Fruit fly (Drosophila melanogaster) whole organism, embryonic: ENCODE results near the gene smg.

ENCODE experiments used
- Atf-2 ChIP-seq: fragments of 200-800 bp; sonication (Bioruptor generic); optimal IDR thresholded peaks from 2 replicates; lab custom pipeline; 2016; ENCODE audit warnings: missing biosample characterization, missing genetic modification characterization
- CG10543 ChIP-seq: fragments of 200-800 bp; sonication (Bioruptor generic); optimal IDR thresholded peaks from 3 replicates; lab custom pipeline; 2017; ENCODE audit warnings: missing biosample characterization, mild to moderate bottlenecking, missing genetic modification characterization, moderate library complexity
- CG11695 ChIP-seq: fragments of 200-800 bp; sonication (Bioruptor generic); IDR thresholded peaks from 3 replicates; pipeline ENCODE4 v1.3.6; 2022; ENCODE audit warnings: missing biosample characterization, missing genetic modification characterization
- CG2116 ChIP-seq: fragments of 200-800 bp; sonication (Bioruptor generic); optimal IDR thresholded peaks from 3 replicates; lab custom pipeline; 2018; ENCODE audit warnings: missing biosample characterization, mild to moderate bottlenecking, missing genetic modification characterization
- CG34422 ChIP-seq: fragments of 200-800 bp; sonication (Bioruptor generic); IDR thresholded peaks from 3 replicates; pipeline ENCODE4 v1.3.6; 2022; ENCODE audit warnings: missing biosample characterization, missing genetic modification characterization
- CG4820 ChIP-seq: fragments of 200-800 bp; sonication (Bioruptor generic); optimal IDR thresholded peaks from 3 replicates; lab custom pipeline; 2016; ENCODE audit warnings: missing biosample characterization, missing genetic modification characterization
- CTCF ChIP-seq: fragments of 200-800 bp; sonication (Bioruptor generic); optimal IDR thresholded peaks from 2 replicates; lab custom pipeline; 2017; ENCODE audit warnings: missing biosample characterization, mild to moderate bottlenecking, missing genetic modification characterization, moderate library complexity
- Hr78 ChIP-seq, 2 experiments: fragments of 200-800 bp in 1 of 2; fragments of >200 bp in 1 of 2; sonication (Bioruptor generic) in 1 of 2; optimal IDR thresholded peaks; 2 replicates each; lab custom pipeline; 2017 to 2019; ENCODE audit warnings: missing biosample characterization in 2 of 2, missing genetic modification characterization in 2 of 2, mild to moderate bottlenecking in 1 of 2, moderate library complexity in 1 of 2
- Ptx1 ChIP-seq: fragments of 200-800 bp; sonication (Bioruptor generic); IDR thresholded peaks from 2 replicates; pipeline ENCODE4 v1.3.6; 2022; ENCODE audit warnings: missing biosample characterization, missing genetic modification characterization
- bsh ChIP-seq, 2 experiments: fragments of 200-800 bp; sonication (Bioruptor generic); optimal IDR thresholded peaks; 2 replicates each; lab custom pipeline; 2017 to 2018; ENCODE audit warnings: mild to moderate bottlenecking in 2 of 2, missing biosample characterization in 2 of 2, missing genetic modification characterization in 2 of 2, moderate library complexity in 1 of 2
- pan ChIP-seq, 4 experiments: fragments of >200 bp in 3 of 4; fragments of 200-800 bp in 1 of 4; sonication (Bioruptor generic) in 1 of 4; optimal IDR thresholded peaks in 3 of 4; IDR thresholded peaks in 1 of 4; 2 replicates each; pipeline versions ENCODE4 v1.3.6 to Lab custom; 2017 to 2022; ENCODE audit warnings: missing biosample characterization in 2 of 4, missing genetic modification characterization in 2 of 4, mixed read lengths in 1 of 4
- ro ChIP-seq: fragments of 200-800 bp; sonication (Bioruptor generic); IDR thresholded peaks from 2 replicates; pipeline ENCODE4 v1.3.6; 2022; ENCODE audit warnings: missing biosample characterization, missing genetic modification characterization
- toy ChIP-seq: fragments of 200-800 bp; sonication (Bioruptor generic); IDR thresholded peaks from 2 replicates; pipeline ENCODE4 v1.3.6; 2022; ENCODE audit warnings: missing biosample characterization, missing genetic modification characterization
- ttk ChIP-seq: fragments of 200-800 bp; sonication (Bioruptor generic); IDR thresholded peaks from 2 replicates; pipeline ENCODE4 v2.1.2; 2022; ENCODE audit warnings: missing biosample characterization, missing genetic modification characterization

DNA sequence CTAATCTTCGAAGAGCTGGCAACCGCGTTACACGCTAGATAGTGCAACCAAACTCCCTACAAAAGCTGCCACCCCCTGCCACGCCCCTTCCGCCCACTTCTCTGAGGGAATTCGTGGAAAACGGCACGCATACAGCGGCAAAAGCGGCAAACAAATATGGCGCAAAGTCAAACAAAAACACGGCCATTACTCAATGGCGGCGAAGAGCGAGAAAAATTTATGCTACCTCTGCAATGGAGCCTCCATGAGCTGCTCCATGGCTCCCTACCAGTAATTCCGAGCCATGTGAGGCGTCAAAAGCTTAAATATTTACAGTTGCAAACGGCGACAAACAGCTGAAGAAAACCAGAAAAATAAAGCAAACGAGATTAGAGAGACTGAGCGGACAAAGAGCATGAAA, 27.0 kb upstream of the smg start:
- TF ChIP-seq CTCF (GFP tag; lab: Kevin White, UChicago), result no peak
- TF ChIP-seq CG4820, result no peak
- no peak for TF ChIP-seq pan (optimal IDR thresholded peaks at IDR 0.05; lab: Kevin White, UChicago)
- no peak for TF ChIP-seq pan (GFP tag; optimal IDR thresholded peaks at IDR 0.05 in 1 of 2, IDR thresholded peaks at IDR 0.05 in 1 of 2)
- TF ChIP-seq toy (GFP tag; lab: Robert Waterston, UW), result no peak
- no peak for TF ChIP-seq ro (GFP tag; lab: Robert Waterston, UW)
- no peak for TF ChIP-seq CG2116 (GFP tag; lab: Kevin White, UChicago)
- no peak for TF ChIP-seq CG34422 (GFP tag; lab: Robert Waterston, UW)
- no peak for TF ChIP-seq ttk (GFP tag; lab: Robert Waterston, UW)
- no peak for TF ChIP-seq CG11695
- no peak for TF ChIP-seq Atf-2 (GFP tag; lab: Kevin White, UChicago)
- TF ChIP-seq bsh (GFP tag; optimal IDR thresholded peaks at IDR 0.05; lab: Kevin White, UChicago), result no peak
- TF ChIP-seq Hr78 (GFP tag; optimal IDR thresholded peaks at IDR 0.05; lab: Kevin White, UChicago), result no peak
- TF ChIP-seq CG10543 (GFP tag; lab: Kevin White, UChicago), result no peak
- no peak for TF ChIP-seq Ptx1 (GFP tag; lab: Robert Waterston, UW)
